Worm (Caenorhabditis elegans) whole organism, mixed stage, embryonic: ENCODE measurements around the gene F48E3.6.

Experiments
- M03D4.4 ChIP-seq: sonication (generic microtip); optimal IDR thresholded peaks from 2 replicates; lab custom pipeline; 2017; ENCODE audit warnings: mild to moderate bottlenecking, missing genetic modification characterization, missing compliant biosample characterization
- bed-3 ChIP-seq: fragments of 200-800 bp; sonication (Bioruptor generic); optimal IDR thresholded peaks from 3 replicates; lab custom pipeline; 2018; ENCODE audit warnings: mild to moderate bottlenecking, missing genetic modification characterization, moderate library complexity, missing compliant biosample characterization
- blmp-1 ChIP-seq: fragments of 150-350 bp; optimal IDR thresholded peaks from 2 replicates; lab custom pipeline; 2014; ENCODE audit warnings: missing biosample characterization, missing genetic modification characterization
- ceh-39 ChIP-seq: fragments of 150-350 bp; optimal IDR thresholded peaks from 2 replicates; lab custom pipeline; 2014; ENCODE audit warnings: missing biosample characterization, missing genetic modification characterization
- ceh-83 ChIP-seq: fragments of 200-800 bp; sonication (Bioruptor generic); optimal IDR thresholded peaks from 2 replicates; lab custom pipeline; 2018; ENCODE audit warnings: mild to moderate bottlenecking, missing genetic modification characterization, missing compliant biosample characterization
- ces-1 ChIP-seq: fragments of 150-350 bp; optimal IDR thresholded peaks from 2 replicates; lab custom pipeline; 2014; ENCODE audit warnings: missing biosample characterization, missing genetic modification reagents, missing genetic modification characterization
- cnd-1 ChIP-seq: fragments of 200-800 bp; sonication (Bioruptor generic); optimal IDR thresholded peaks from 2 replicates; lab custom pipeline; 2018; ENCODE audit warnings: mild to moderate bottlenecking, missing genetic modification characterization, missing compliant biosample characterization
- drap-1 ChIP-seq: fragments of 200-800 bp; sonication (Bioruptor generic); optimal IDR thresholded peaks from 3 replicates; lab custom pipeline; 2018; ENCODE audit warnings: mild to moderate bottlenecking, missing genetic modification characterization, missing compliant biosample characterization
- elt-1 ChIP-seq: sonication (generic microtip); optimal IDR thresholded peaks from 2 replicates; lab custom pipeline; 2017; ENCODE audit warnings: missing genetic modification characterization, mild to moderate bottlenecking, missing compliant biosample characterization, antibody characterized with exemption, moderate library complexity, borderline replicate concordance; ENCODE audit not compliant: insufficient read depth
- flh-1 ChIP-seq: fragments of 200-800 bp; sonication (Bioruptor generic); optimal IDR thresholded peaks from 2 replicates; lab custom pipeline; 2018; ENCODE audit warnings: mild to moderate bottlenecking, missing genetic modification characterization, moderate library complexity, missing compliant biosample characterization
- ham-2 ChIP-seq: fragments of 200-800 bp; sonication (Bioruptor generic); optimal IDR thresholded peaks from 2 replicates; lab custom pipeline; 2018; ENCODE audit warnings: mild to moderate bottlenecking, missing genetic modification characterization, missing compliant biosample characterization
- hlh-1 ChIP-seq: fragments of 150-350 bp; optimal IDR thresholded peaks from 2 replicates; lab custom pipeline; 2014; ENCODE audit warnings: missing biosample characterization, missing genetic modification reagents, missing genetic modification characterization
- lin-32 ChIP-seq: fragments of 200-800 bp; sonication (Bioruptor generic); optimal IDR thresholded peaks from 2 replicates; lab custom pipeline; 2018; ENCODE audit warnings: mild to moderate bottlenecking, missing genetic modification characterization, missing compliant biosample characterization
- lsy-2 ChIP-seq: fragments of 150-350 bp; optimal IDR thresholded peaks from 2 replicates; lab custom pipeline; 2014; ENCODE audit warnings: missing biosample characterization, missing genetic modification characterization
- mep-1 ChIP-seq: fragments of 150-350 bp; optimal IDR thresholded peaks from 2 replicates; lab custom pipeline; 2017; ENCODE audit warnings: missing biosample characterization, missing genetic modification reagents, missing genetic modification characterization, inconsistent platforms
- mls-2 ChIP-seq: sonication (generic microtip); optimal IDR thresholded peaks from 2 replicates; lab custom pipeline; 2016; ENCODE audit warnings: mild to moderate bottlenecking, missing genetic modification characterization, moderate library complexity, missing compliant biosample characterization
- nhr-12 ChIP-seq: fragments of 150-350 bp; optimal IDR thresholded peaks from 2 replicates; lab custom pipeline; 2014; ENCODE audit warnings: missing biosample characterization, missing genetic modification characterization
- nhr-2 ChIP-seq: fragments of 150-350 bp; optimal IDR thresholded peaks from 2 replicates; lab custom pipeline; 2014; ENCODE audit warnings: missing biosample characterization, missing genetic modification characterization
- nhr-237 ChIP-seq: fragments of 150-350 bp; optimal IDR thresholded peaks from 2 replicates; lab custom pipeline; 2014; ENCODE audit warnings: missing biosample characterization, missing genetic modification characterization
- nhr-28 ChIP-seq: fragments of 150-350 bp; optimal IDR thresholded peaks from 2 replicates; lab custom pipeline; 2014; ENCODE audit warnings: missing biosample characterization, missing genetic modification characterization
- pha-4 ChIP-seq: fragments of 150-350 bp; optimal IDR thresholded peaks from 2 replicates; lab custom pipeline; 2018; ENCODE audit warnings: missing biosample characterization, missing genetic modification reagents, missing genetic modification characterization
- snpc-4 ChIP-seq: fragments of 150-350 bp; optimal IDR thresholded peaks from 2 replicates; lab custom pipeline; 2014; ENCODE audit warnings: missing biosample characterization, missing genetic modification characterization
- sptf-1 ChIP-seq: sonication (generic microtip); optimal IDR thresholded peaks from 2 replicates; lab custom pipeline; 2017; ENCODE audit warnings: mild to moderate bottlenecking, missing genetic modification characterization, moderate library complexity, missing compliant biosample characterization
- tbx-8 ChIP-seq: fragments of 200-800 bp; sonication (Bioruptor generic); optimal IDR thresholded peaks from 2 replicates; lab custom pipeline; 2018; ENCODE audit warnings: mild to moderate bottlenecking, missing genetic modification characterization, moderate library complexity, missing compliant biosample characterization
- unc-120 ChIP-seq: sonication (generic microtip); optimal IDR thresholded peaks from 2 replicates; lab custom pipeline; 2017; ENCODE audit warnings: missing genetic modification characterization, missing compliant biosample characterization; ENCODE audit not compliant: poor library complexity, severe bottlenecking
- zip-8 ChIP-seq: fragments of 150-350 bp; optimal IDR thresholded peaks from 2 replicates; lab custom pipeline; 2014; ENCODE audit warnings: missing biosample characterization, missing genetic modification characterization
- ztf-11 ChIP-seq: fragments of 150-350 bp; optimal IDR thresholded peaks from 2 replicates; lab custom pipeline; 2014; ENCODE audit warnings: missing biosample characterization, missing genetic modification characterization

Gene F48E3.6

ce11 chrX:7541078-7541477 lies 38.4 kb upstream of the F48E3.6 start:
- TF ChIP-seq unc-120 (tag; lab: Kevin White, UChicago) (no peak), ham-2 (GFP tag; lab: Kevin White, UChicago) (no peak), mls-2 (tag; lab: Kevin White, UChicago) (no peak)

ce11 chrX:7540033-7540432 lies 37.3 kb upstream of the F48E3.6 start, which contains the start of gene glb-16:
TSS of gene glb-16 (minus strand) at chrX:7540133.
- TF ChIP-seq sptf-1 (no peak), nhr-12 (tag; lab: Kevin White, UChicago) (no peak)
- TF ChIP-seq, all 35 proteins: peak for 0

- TF ChIP-seq drap-1 (GFP tag; lab: Kevin White, UChicago), result no peak
- TF ChIP-seq nhr-28 (tag; lab: Kevin White, UChicago), result no peak
- no peak for TF ChIP-seq hlh-1 (tag; lab: Kevin White, UChicago)
- TF ChIP-seq ceh-83 (GFP tag; lab: Kevin White, UChicago), result no peak
- TF ChIP-seq ham-2 (GFP tag; lab: Kevin White, UChicago), result peak; percentile 18
- peak; percentile 86 for TF ChIP-seq elt-1 (tag; lab: Kevin White, UChicago)
Measured at ce11 chrX:7537742-7538268, 35.1 kb upstream of the F48E3.6 start, which contains the start of gene dpy-7. TSS of gene dpy-7 (minus strand) at chrX:7537792.

ce11 chrX:7536869-7537268 lies 34.2 kb upstream of the F48E3.6 start:
- no peak for TF ChIP-seq blmp-1
- TF ChIP-seq nhr-2 (tag; lab: Kevin White, UChicago), result no peak
- no peak for TF ChIP-seq mls-2 (tag; lab: Kevin White, UChicago)
- TF ChIP-seq cnd-1 (tag; lab: Kevin White, UChicago), result no peak
- no peak for TF ChIP-seq nhr-12 (tag; lab: Kevin White, UChicago)
- TF ChIP-seq snpc-4 (tag; lab: Kevin White, UChicago), result no peak
- no peak for TF ChIP-seq nhr-237 (tag; lab: Kevin White, UChicago)
- TF ChIP-seq, all 35 proteins: peak for 0

- TF ChIP-seq bed-3 (GFP tag; lab: Kevin White, UChicago), result no peak
- TF ChIP-seq flh-1 (GFP tag; lab: Kevin White, UChicago), result no peak
- no peak for TF ChIP-seq cnd-1 (tag; lab: Kevin White, UChicago)
- TF ChIP-seq M03D4.4, result no peak
- no peak for TF ChIP-seq ceh-83 (GFP tag; lab: Kevin White, UChicago)
- TF ChIP-seq lsy-2 (tag; lab: Kevin White, UChicago), result no peak
- no peak for TF ChIP-seq ceh-39
- TF ChIP-seq zip-8 (tag; lab: Kevin White, UChicago), result no peak
- TF ChIP-seq blmp-1, result no peak
- peak; percentile 26 for TF ChIP-seq mls-2 (tag; lab: Kevin White, UChicago)
- no peak for TF ChIP-seq mep-1
- peak; percentile 15 for TF ChIP-seq lin-32
- TF ChIP-seq snpc-4 (tag; lab: Kevin White, UChicago), result no peak
Measured at ce11 chrX:7534454-7534853, 31.7 kb upstream of the F48E3.6 start.

ce11 chrX:7532632-7533031 lies 29.9 kb upstream of the F48E3.6 start, which contains the start of gene ceh-14:
TSS of gene ceh-14 (minus strand) at chrX:7532732.
- TF ChIP-seq nhr-237 (tag; lab: Kevin White, UChicago) (no peak), mls-2 (tag; lab: Kevin White, UChicago) (no peak), ham-2 (GFP tag; lab: Kevin White, UChicago) (no peak), nhr-12 (tag; lab: Kevin White, UChicago) (no peak), flh-1 (GFP tag; lab: Kevin White, UChicago) (no peak), lsy-2 (tag; lab: Kevin White, UChicago) (no peak)

- TF ChIP-seq nhr-2 (tag; lab: Kevin White, UChicago), result no peak
- no peak for TF ChIP-seq lsy-2 (tag; lab: Kevin White, UChicago)
- TF ChIP-seq ces-1, result no peak
- no peak for TF ChIP-seq lin-32
- TF ChIP-seq snpc-4 (tag; lab: Kevin White, UChicago), result no peak
- no peak for TF ChIP-seq elt-1 (tag; lab: Kevin White, UChicago)
- no peak for TF ChIP-seq tbx-8 (GFP tag; lab: Kevin White, UChicago)
- no peak for TF ChIP-seq hlh-1 (tag; lab: Kevin White, UChicago)
- TF ChIP-seq mls-2 (tag; lab: Kevin White, UChicago), result no peak
- no peak for TF ChIP-seq ztf-11 (tag; lab: Kevin White, UChicago)
- no peak for TF ChIP-seq sptf-1
- no peak for TF ChIP-seq pha-4 (tag; lab: Kevin White, UChicago)
- TF ChIP-seq nhr-12 (tag; lab: Kevin White, UChicago), result no peak
- TF ChIP-seq mep-1, result no peak
- no peak for TF ChIP-seq zip-8 (tag; lab: Kevin White, UChicago)
Measured at ce11 chrX:7525271-7525670, 22.6 kb upstream of the F48E3.6 start, which contains the start of gene F46C8.3. TSS of gene F46C8.3 (plus strand) at chrX:7525571.
